Worm (Caenorhabditis elegans): ENCODE results near the gene Y45F10D.2.

DNA sequence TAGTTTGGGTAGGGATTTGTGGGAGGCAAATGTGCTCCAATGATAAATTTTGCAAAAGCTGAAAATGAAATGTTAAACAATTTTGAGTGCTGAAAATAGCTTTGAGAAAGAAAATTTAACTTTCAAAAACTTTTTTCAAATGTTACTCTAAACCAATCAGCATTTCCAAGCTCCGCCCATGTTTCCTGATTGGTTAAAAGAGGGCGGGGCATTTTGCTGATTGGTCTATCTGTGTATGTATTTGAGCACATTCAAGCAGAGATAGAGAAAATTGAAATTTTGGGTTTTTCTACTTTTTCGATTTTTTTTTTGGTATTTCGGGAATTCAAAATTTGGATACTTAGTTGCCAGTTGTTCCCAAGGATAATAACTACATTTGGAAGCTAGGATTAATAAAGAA lies 9.8 kb downstream of the Y45F10D.2 start:
- no peak for TF ChIP-seq attf-4 (tag; optimal IDR thresholded peaks at IDR 0.05)
- TF ChIP-seq snpc-4 (tag; optimal IDR thresholded peaks at IDR 0.05), result no peak
- TF ChIP-seq nhr-237 (tag; optimal IDR thresholded peaks at IDR 0.05), result no peak
- TF ChIP-seq pqm-1 (tag; optimal IDR thresholded peaks at IDR 0.05), result no peak
- no peak for TF ChIP-seq daf-19 (GFP tag; conservative IDR thresholded peaks at IDR 0.05)
- no peak for TF ChIP-seq ceh-44 (GFP tag; IDR thresholded peaks at IDR 0.05)
- TF ChIP-seq ama-1 (optimal IDR thresholded peaks at IDR 0.05), result no peak
- no peak for TF ChIP-seq pha-4 (GFP tag; IDR thresholded peaks at IDR 0.05)
- TF ChIP-seq pha-4 (tag; optimal IDR thresholded peaks at IDR 0.05), result no peak
- no peak for TF ChIP-seq lin-15B (tag; optimal IDR thresholded peaks at IDR 0.05)
- TF ChIP-seq mxl-3 (GFP tag; optimal IDR thresholded peaks at IDR 0.05), result no peak

All from whole organism, L4 larva.